Fruit fly (Drosophila melanogaster): ENCODE measurements around the gene CG46281.

- no peak for TF ChIP-seq ttk (optimal IDR thresholded peaks at IDR 0.05)
- no peak for TF ChIP-seq Myc (optimal IDR thresholded peaks at IDR 0.05)
- no peak for TF ChIP-seq Sin3A (optimal IDR thresholded peaks at IDR 0.05)
- no peak for TF ChIP-seq h (optimal IDR thresholded peaks at IDR 0.05)
Observed at dm6 chr3R:13044459-13044858, 14.4 kb upstream of the CG46281 start, which contains the start of gene Hsc70-2.
